Worm (Caenorhabditis elegans) whole organism, early embryonic: ENCODE data around the gene C32D5.10.

ENCODE experiments used
- B0310.2 ChIP-seq: sonication (generic microtip); optimal IDR thresholded peaks from 2 replicates; lab custom pipeline; 2016; ENCODE audit warnings: mild to moderate bottlenecking, missing genetic modification characterization, missing compliant biosample characterization
- ama-1 ChIP-seq: fragments of 150-350 bp; optimal IDR thresholded peaks from 2 replicates; lab custom pipeline; 2014
- ceh-13 ChIP-seq: fragments of 200-800 bp; sonication (Bioruptor generic); optimal IDR thresholded peaks from 2 replicates; lab custom pipeline; 2018; ENCODE audit warnings: mild to moderate bottlenecking, missing genetic modification characterization, missing compliant biosample characterization
- ets-7 ChIP-seq: sonication (generic microtip); optimal IDR thresholded peaks from 2 replicates; lab custom pipeline; 2016; ENCODE audit warnings: missing genotype, missing genetic modification characterization, missing compliant biosample characterization
- hmg-4 ChIP-seq: fragments of 200-800 bp; sonication (Bioruptor generic); optimal IDR thresholded peaks from 2 replicates; lab custom pipeline; 2018; ENCODE audit warnings: mild to moderate bottlenecking, missing genetic modification characterization, missing compliant biosample characterization
- pes-1 ChIP-seq: fragments of 200-800 bp; sonication (Bioruptor generic); IDR thresholded peaks from 2 replicates; pipeline ENCODE4 v1.3.6; 2022; ENCODE audit warnings: missing genetic modification reagents, missing genetic modification characterization, missing compliant biosample characterization
- scrt-1 ChIP-seq: fragments of 200-800 bp; sonication (Bioruptor generic); IDR thresholded peaks from 2 replicates; pipeline ENCODE4 v1.3.6; 2022; ENCODE audit warnings: missing genetic modification characterization, missing compliant biosample characterization

DNA sequence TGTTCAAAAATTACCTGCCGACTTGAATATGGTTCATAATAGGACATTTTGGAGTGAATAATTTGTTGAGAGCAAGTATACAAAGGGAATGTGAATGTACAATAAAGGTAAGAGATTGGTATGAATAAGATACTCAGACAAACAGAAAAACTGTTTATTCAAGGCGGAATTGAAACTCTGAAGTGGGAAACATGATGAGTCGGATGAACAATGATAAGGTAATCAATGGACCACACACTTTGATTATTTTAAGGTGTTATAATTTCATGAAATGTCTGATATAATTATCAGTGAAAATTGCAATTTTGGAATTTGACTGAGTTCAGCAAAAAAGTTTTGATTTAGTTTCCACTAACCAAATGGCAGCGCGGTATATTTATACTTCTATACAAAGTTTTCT is 12.3 kb downstream of the C32D5.10 start:
- TF ChIP-seq scrt-1 = no peak
- no peak for TF ChIP-seq B0310.2
- TF ChIP-seq pes-1 (GFP tag; lab: Robert Waterston, UW) = no peak
- TF ChIP-seq hmg-4 (GFP tag; lab: Kevin White, UChicago) = no peak
- no peak for TF ChIP-seq ama-1
- no peak for TF ChIP-seq ets-7 (tag; lab: Kevin White, UChicago)
- no peak for TF ChIP-seq ceh-13
